Worm (Caenorhabditis elegans) whole organism, L4 larva: ENCODE measurements around the gene mfsd-13.2.

Experiments used
- ZK546.5 ChIP-seq, 2 experiments: sonication (generic microtip); optimal IDR thresholded peaks; 2 replicates each; lab custom pipeline; 2017; ENCODE audit warnings: missing biosample characterization in 2 of 2, missing genetic modification characterization in 2 of 2
- ces-1 ChIP-seq: fragments of 150-350 bp; sonication (generic microtip); optimal IDR thresholded peaks from 4 replicates; lab custom pipeline; 2014; ENCODE audit warnings: missing biosample characterization, missing genetic modification reagents, missing genetic modification characterization
- daf-16 ChIP-seq, 3 experiments: sonication (generic microtip); optimal IDR thresholded peaks; 2 replicates each; lab custom pipeline; 2016 to 2017; ENCODE audit warnings: missing genetic modification characterization in 3 of 3, missing genetic modification reagents in 3 of 3, mild to moderate bottlenecking in 2 of 3, missing compliant biosample characterization in 2 of 3, missing biosample characterization in 1 of 3, moderate library complexity in 1 of 3
- madf-5 ChIP-seq, 2 experiments: fragments of 200-800 bp; sonication (Bioruptor generic); IDR thresholded peaks; 2 replicates each; pipeline ENCODE4 v1.3.6; 2022; ENCODE audit warnings: missing compliant biosample characterization in 2 of 2, missing genetic modification characterization in 2 of 2
- nhr-11 ChIP-seq: fragments of 150-350 bp; optimal IDR thresholded peaks from 2 replicates; lab custom pipeline; 2014; ENCODE audit warnings: missing biosample characterization, missing genetic modification characterization
- nhr-25 ChIP-seq: sonication (generic microtip); optimal IDR thresholded peaks from 2 replicates; lab custom pipeline; 2017; ENCODE audit warnings: missing genetic modification characterization, mild to moderate bottlenecking, missing compliant biosample characterization, antibody characterized with exemption, moderate library complexity, borderline replicate concordance; ENCODE audit not compliant: insufficient read depth
- nhr-28 ChIP-seq: fragments of 150-350 bp; optimal IDR thresholded peaks from 2 replicates; lab custom pipeline; 2014; ENCODE audit warnings: missing biosample characterization, missing genetic modification characterization
- nhr-41 ChIP-seq: fragments of 200-800 bp; sonication (Bioruptor generic); IDR thresholded peaks from 2 replicates; pipeline ENCODE4 v1.3.6; 2022; ENCODE audit warnings: missing genetic modification reagents, missing genetic modification characterization, missing compliant biosample characterization
- set-16 ChIP-seq: fragments of 200-800 bp; sonication (Bioruptor generic); IDR thresholded peaks from 2 replicates; pipeline ENCODE4 v1.3.6; 2022; ENCODE audit warnings: missing genetic modification reagents, missing genetic modification characterization, missing compliant biosample characterization
- ztf-11 ChIP-seq: fragments of 150-350 bp; optimal IDR thresholded peaks from 2 replicates; lab custom pipeline; 2014; ENCODE audit warnings: missing biosample characterization, missing genetic modification characterization

- TF ChIP-seq nhr-11 (peak; percentile 57), nhr-41 (GFP tag; lab: Robert Waterston, UW) (peak; percentile 86), ces-1 (GFP tag; lab: Kevin White, UChicago) (no peak), ZK546.5 (tag; optimal IDR thresholded peaks at IDR 0.05; lab: Kevin White, UChicago) (no peak), madf-5 (GFP tag; IDR thresholded peaks at IDR 0.05; lab: Robert Waterston, UW) (peak; percentile 74 to 96; a peak in 3 of 4 replicates), set-16 (peak; percentile 54; the same call in 1 of the 2 replicates), daf-16 (GFP tag; optimal IDR thresholded peaks at IDR 0.05; lab: Kevin White, UChicago) (peak; percentile 70 to 93), daf-16 (tag; optimal IDR thresholded peaks at IDR 0.05; lab: Kevin White, UChicago) (peak; percentile 81), nhr-28 (peak; percentile 18), ztf-11 (tag; lab: Kevin White, UChicago) (no peak), nhr-25 (tag; lab: Kevin White, UChicago) (peak; percentile 15)
Measured at ce11 chrII:7183493-7184272, 18.0 kb upstream of the mfsd-13.2 start, which contains the start of gene pdl-1.
